Worm (Caenorhabditis elegans): ENCODE measurements around the gene T28C12.2.

T28C12.2 gene

DNA sequence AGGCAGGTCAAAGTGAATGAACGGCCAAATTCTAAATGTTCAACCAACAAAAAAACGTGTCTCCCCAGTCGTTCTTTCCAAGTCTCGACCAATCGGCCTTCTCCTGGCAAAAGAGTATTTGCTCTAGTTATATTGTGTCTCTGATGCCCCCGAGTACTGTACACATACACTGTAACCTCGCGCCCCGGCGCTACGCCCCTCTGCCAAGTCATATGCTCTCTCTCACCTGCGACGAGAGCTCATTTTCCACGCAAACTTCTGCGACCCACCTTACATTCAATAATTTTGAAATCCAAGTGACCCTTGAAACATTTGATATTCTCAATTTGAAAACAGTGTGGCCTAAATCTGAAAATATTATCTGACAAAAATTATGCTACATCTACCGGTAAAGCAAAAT, 28.2 kb downstream of the T28C12.2 start:
- TF ChIP-seq madf-2 (tag; optimal IDR thresholded peaks at IDR 0.05): no peak
- TF ChIP-seq F13H6.1 (tag; optimal IDR thresholded peaks at IDR 0.05): peak; percentile 53

DNA sequence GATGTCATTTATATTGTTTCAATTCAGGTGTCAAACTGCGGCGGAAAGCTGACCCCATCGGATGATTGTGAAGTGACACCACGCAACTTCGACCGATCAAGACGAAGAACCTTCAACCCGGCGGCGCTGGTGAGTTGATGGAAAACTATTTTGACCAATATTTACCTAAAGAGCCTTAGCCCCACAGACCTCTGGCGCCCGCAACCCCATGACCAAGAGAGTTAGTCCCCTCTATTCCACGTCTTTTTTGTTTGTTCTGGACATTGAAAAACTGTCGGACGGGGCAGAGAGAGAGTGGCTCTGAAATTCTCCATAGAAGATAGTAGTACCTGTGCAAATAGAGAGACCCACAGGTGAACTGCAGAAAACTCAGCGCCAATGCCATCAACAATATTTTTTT, 29.7 kb downstream of the T28C12.2 start:
- TF ChIP-seq hlh-6 (tag; optimal IDR thresholded peaks at IDR 0.05): no peak

DNA sequence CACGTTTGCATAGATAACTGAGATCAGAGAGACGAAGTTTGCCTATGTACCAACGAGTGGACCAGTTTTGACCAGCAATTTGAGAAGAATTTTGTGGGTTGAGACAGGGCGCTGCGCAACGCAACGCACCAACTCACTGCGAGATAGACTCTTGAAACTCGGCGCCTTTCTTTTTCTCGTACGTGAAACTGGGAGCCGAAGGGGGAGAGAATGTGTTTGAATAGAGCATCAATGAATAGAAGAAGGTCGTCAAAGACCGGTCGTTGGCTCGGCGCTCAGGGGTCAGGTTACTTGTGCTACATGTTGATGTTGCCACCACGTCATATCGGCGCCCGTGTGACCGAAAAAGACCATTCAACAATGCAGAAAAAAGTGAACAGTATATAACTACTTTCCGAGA, 30.5 kb downstream of the T28C12.2 start:
- TF ChIP-seq Y22D7AL.16 (tag; optimal IDR thresholded peaks at IDR 0.05): no peak
- no peak for TF ChIP-seq odd-2 (tag; optimal IDR thresholded peaks at IDR 0.05)
- no peak for TF ChIP-seq pax-1 (tag; optimal IDR thresholded peaks at IDR 0.05)
- TF ChIP-seq sox-4 (tag; optimal IDR thresholded peaks at IDR 0.05): no peak
- TF ChIP-seq ttx-3 (tag; optimal IDR thresholded peaks at IDR 0.05): no peak
- no peak for TF ChIP-seq lim-6 (tag; optimal IDR thresholded peaks at IDR 0.05)
- peak; percentile 61 for TF ChIP-seq F13H6.1 (tag; optimal IDR thresholded peaks at IDR 0.05)
- no peak for TF ChIP-seq npax-4 (tag; optimal IDR thresholded peaks at IDR 0.05)
- peak; percentile 31 for TF ChIP-seq ceh-34 (tag; optimal IDR thresholded peaks at IDR 0.05)
- TF ChIP-seq ceh-18 (tag; optimal IDR thresholded peaks at IDR 0.05): peak; percentile 26
- no peak for TF ChIP-seq T23F11.4 (GFP tag; optimal IDR thresholded peaks at IDR 0.05)

DNA sequence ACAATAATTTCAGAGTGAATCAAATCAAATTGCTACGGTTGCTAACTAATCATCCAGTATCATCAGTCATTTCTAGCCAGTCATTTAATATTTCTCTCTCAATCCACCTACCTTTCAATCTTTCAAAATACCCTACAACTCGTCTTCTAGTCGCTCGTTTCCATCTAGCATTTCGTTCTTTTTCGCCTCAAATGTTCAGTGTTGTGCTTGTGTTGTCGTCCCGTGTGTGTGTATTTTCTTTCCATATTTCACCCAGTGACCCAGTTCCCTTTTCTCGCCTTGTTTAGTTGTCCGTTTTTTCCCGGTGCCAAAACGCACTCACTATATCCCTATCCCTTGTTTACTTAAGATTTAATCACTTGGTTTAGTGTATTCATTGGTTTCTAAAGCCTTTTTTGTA, 32.7 kb downstream of the T28C12.2 start:
- no peak for TF ChIP-seq nfya-1 (tag; optimal IDR thresholded peaks at IDR 0.05)
- TF ChIP-seq odd-2 (tag; optimal IDR thresholded peaks at IDR 0.05): no peak
- TF ChIP-seq ceh-31 (tag; optimal IDR thresholded peaks at IDR 0.05): no peak
- TF ChIP-seq pqm-1 (tag; optimal IDR thresholded peaks at IDR 0.05): no peak

DNA sequence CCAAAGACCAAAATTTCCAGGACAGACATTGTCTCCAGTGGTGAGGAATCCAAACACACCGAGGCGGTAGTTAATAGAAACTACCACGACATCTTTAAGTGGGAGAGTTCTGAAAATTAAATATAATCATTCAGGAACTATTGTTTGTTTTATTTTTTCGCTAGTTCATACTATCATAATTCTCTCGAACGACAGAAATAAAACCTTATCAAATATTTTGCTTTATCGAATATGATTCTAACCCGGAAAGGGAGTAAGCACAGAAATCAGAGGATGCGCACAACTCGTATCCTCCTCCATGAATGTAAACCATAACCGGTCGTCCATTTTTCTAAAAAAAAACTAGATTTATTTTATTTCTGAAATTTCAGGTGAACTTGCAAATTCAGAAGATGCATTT, 35.8 kb downstream of the T28C12.2 start:
- TF ChIP-seq F13H6.1 (tag; optimal IDR thresholded peaks at IDR 0.05) (no peak), lin-11 (tag; optimal IDR thresholded peaks at IDR 0.05) (no peak), nhr-11 (tag; optimal IDR thresholded peaks at IDR 0.05) (no peak), rnt-1 (tag; optimal IDR thresholded peaks at IDR 0.05) (no peak), tbx-2 (tag; optimal IDR thresholded peaks at IDR 0.05) (no peak), unc-42 (tag; optimal IDR thresholded peaks at IDR 0.05) (no peak), hlh-6 (tag; optimal IDR thresholded peaks at IDR 0.05) (no peak), pha-2 (tag; optimal IDR thresholded peaks at IDR 0.05) (no peak), elt-4 (tag; optimal IDR thresholded peaks at IDR 0.05) (no peak), dve-1 (tag; optimal IDR thresholded peaks at IDR 0.05) (no peak), ceh-34 (tag; optimal IDR thresholded peaks at IDR 0.05) (no peak)

DNA sequence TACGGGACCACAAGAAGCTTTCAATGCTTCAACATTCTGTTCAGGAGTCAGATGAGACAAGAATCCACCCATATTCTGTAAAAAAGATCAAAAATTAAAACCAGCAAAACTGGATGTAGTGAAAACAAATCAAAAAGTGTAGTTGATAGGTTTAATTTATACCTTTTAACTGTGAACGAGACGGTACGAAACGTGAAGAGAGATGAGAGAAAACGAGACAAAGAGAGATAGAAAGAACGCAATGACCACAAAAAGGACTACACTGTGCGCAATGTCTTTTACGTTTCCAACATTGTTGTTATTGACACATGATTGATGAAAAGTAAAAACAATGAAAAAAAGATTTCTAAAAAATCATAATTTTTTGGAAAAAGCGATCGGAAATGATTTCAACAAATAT, 36.6 kb downstream of the T28C12.2 start, which contains the start of gene cest-33:
Gene cest-33 (minus strand): TSS at position 75 of the 400 bp plus-strand sequence.
- TF ChIP-seq ceh-19 (GFP tag; optimal IDR thresholded peaks at IDR 0.05) (no peak), T23F11.4 (GFP tag; optimal IDR thresholded peaks at IDR 0.05) (no peak), ahr-1 (tag; optimal IDR thresholded peaks at IDR 0.05) (no peak), elt-4 (tag; optimal IDR thresholded peaks at IDR 0.05) (no peak), unc-42 (tag; optimal IDR thresholded peaks at IDR 0.05) (no peak), mec-3 (tag; optimal IDR thresholded peaks at IDR 0.05; ENCODE audit: borderline replicate concordance) (no peak), elt-2 (tag; optimal IDR thresholded peaks at IDR 0.05) (no peak), ceh-48 (tag; optimal IDR thresholded peaks at IDR 0.05) (no peak), ceh-2 (tag; optimal IDR thresholded peaks at IDR 0.05) (no peak), C08G9.2 (tag; optimal IDR thresholded peaks at IDR 0.05) (no peak), ttx-3 (tag; optimal IDR thresholded peaks at IDR 0.05) (no peak)

DNA sequence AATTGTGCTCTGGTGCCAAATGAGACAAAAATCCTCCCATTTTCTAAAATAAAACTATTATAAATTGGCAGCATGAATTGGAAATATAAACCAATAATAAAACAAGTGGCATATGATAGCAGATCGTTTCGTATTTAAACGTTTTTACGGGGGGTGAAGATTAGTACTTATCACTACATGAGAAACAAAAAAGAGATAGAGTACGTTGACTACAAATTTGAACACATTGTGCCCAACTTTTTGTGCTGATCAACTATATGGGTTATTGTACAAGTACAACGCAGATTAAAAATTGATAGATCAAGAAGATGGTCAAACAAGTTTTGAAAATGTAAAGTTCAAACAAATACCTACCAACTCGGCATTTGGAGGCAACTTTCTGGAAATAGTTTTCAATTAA, 39.5 kb downstream of the T28C12.2 start:
- TF ChIP-seq fkh-6 (tag; optimal IDR thresholded peaks at IDR 0.05): no peak
- no peak for TF ChIP-seq K09A11.1 (tag; optimal IDR thresholded peaks at IDR 0.05; ENCODE audit: insufficient read depth)
- no peak for TF ChIP-seq ceh-2 (tag; optimal IDR thresholded peaks at IDR 0.05)
- no peak for TF ChIP-seq syd-9 (tag; optimal IDR thresholded peaks at IDR 0.05)
- no peak for TF ChIP-seq unc-86 (tag; optimal IDR thresholded peaks at IDR 0.05)
- no peak for TF ChIP-seq ceh-48 (tag; optimal IDR thresholded peaks at IDR 0.05)
- no peak for TF ChIP-seq dmd-4 (tag; optimal IDR thresholded peaks at IDR 0.05; ENCODE audit: borderline replicate concordance)
- TF ChIP-seq ref-2 (tag; optimal IDR thresholded peaks at IDR 0.05): no peak
- no peak for TF ChIP-seq pag-3 (tag; optimal IDR thresholded peaks at IDR 0.05; ENCODE audit: borderline replicate concordance)
